Fruit fly (Drosophila melanogaster) whole organism, embryonic: ENCODE measurements around the gene RpS28a.

Experiments
- Atf-2 ChIP-seq: fragments of 200-800 bp; sonication (Bioruptor generic); optimal IDR thresholded peaks from 2 replicates; lab custom pipeline; 2016; ENCODE audit warnings: missing biosample characterization, missing genetic modification characterization
- CG14860 ChIP-seq: fragments of 200-800 bp; sonication (Bioruptor generic); IDR thresholded peaks from 3 replicates; pipeline ENCODE4 v1.3.6; 2022; ENCODE audit warnings: missing biosample characterization, missing genetic modification characterization; ENCODE audit not compliant: partially characterized antibody
- CG32767 ChIP-seq: fragments of 200-800 bp; sonication (Bioruptor generic); IDR thresholded peaks from 2 replicates; pipeline ENCODE4 v1.3.6; 2022; ENCODE audit warnings: missing biosample characterization, missing genetic modification characterization
- CG6854 ChIP-seq: fragments of 200-800 bp; sonication (Bioruptor generic); optimal IDR thresholded peaks from 3 replicates; lab custom pipeline; 2017; ENCODE audit warnings: missing biosample characterization, mild to moderate bottlenecking, missing genetic modification characterization
- CrebB ChIP-seq: fragments of 200-800 bp; sonication (Bioruptor generic); optimal IDR thresholded peaks from 3 replicates; lab custom pipeline; 2018; ENCODE audit warnings: missing biosample characterization, mild to moderate bottlenecking, missing genetic modification characterization
- D19B ChIP-seq: fragments of 200-800 bp; sonication (Bioruptor generic); optimal IDR thresholded peaks from 2 replicates; lab custom pipeline; 2017; ENCODE audit warnings: missing biosample characterization, mild to moderate bottlenecking, missing genetic modification characterization
- Dref ChIP-seq: fragments of 200-800 bp; sonication (Bioruptor generic); IDR thresholded peaks from 2 replicates; pipeline ENCODE4 v1.3.6; 2022; ENCODE audit warnings: missing biosample characterization, missing genetic modification characterization
- Hr51 ChIP-seq, 2 experiments: fragments of 200-800 bp; sonication (Bioruptor generic); optimal IDR thresholded peaks; 2 replicates in 1 of 2; 3 replicates in 1 of 2; lab custom pipeline; 2016 to 2018; ENCODE audit warnings: missing biosample characterization in 2 of 2, missing genetic modification characterization in 2 of 2, mild to moderate bottlenecking in 1 of 2, moderate library complexity in 1 of 2
- br ChIP-seq: fragments of >200 bp; optimal IDR thresholded peaks from 2 replicates; lab custom pipeline; 2017
- dpn ChIP-seq, 2 experiments: fragments of 200-800 bp; sonication (Bioruptor generic); optimal IDR thresholded peaks; 3 replicates each; lab custom pipeline; 2016; ENCODE audit warnings: missing biosample characterization in 2 of 2, missing genetic modification characterization in 2 of 2
- gcm ChIP-seq: fragments of 200-800 bp; sonication (Bioruptor generic); optimal IDR thresholded peaks from 2 replicates; lab custom pipeline; 2019; ENCODE audit warnings: missing biosample characterization, mild to moderate bottlenecking, missing genetic modification characterization, moderate library complexity
- lbe ChIP-seq: fragments of 200-800 bp; sonication (Bioruptor generic); optimal IDR thresholded peaks from 2 replicates; lab custom pipeline; 2016; ENCODE audit warnings: missing biosample characterization, mild to moderate bottlenecking, missing genetic modification characterization
- vfl ChIP-seq: fragments of 200-800 bp; sonication (Bioruptor generic); optimal IDR thresholded peaks from 2 replicates; lab custom pipeline; 2016; ENCODE audit warnings: missing biosample characterization, missing genetic modification characterization

DNA sequence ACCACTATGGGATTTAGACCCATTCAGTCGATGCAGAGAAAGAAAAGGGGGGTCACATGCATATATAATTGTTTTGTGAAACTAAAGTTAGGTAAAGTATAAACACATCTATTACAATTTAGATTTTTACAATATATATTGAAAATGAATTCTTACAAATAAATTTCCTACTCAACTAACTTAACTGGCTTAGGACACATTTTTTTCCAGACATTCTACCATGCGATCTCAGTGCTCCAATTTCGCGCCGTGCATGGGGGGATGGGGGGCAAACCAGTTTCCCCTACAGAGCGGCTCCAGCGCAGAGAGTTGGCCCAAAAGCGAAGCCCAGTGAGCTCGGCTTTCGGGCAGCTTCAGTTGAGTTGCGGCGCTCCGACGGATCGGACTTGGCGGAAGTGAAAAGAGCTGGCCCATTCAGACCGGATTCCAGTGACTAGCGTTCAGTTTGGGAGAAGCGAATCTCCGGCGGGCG, 39.3 kb downstream of the RpS28a start, which contains the start of gene CG7896:
- no peak for TF ChIP-seq br (lab: Kevin White, UChicago)
- peak; percentile 87 for TF ChIP-seq lbe
- TF ChIP-seq Hr51 (GFP tag; optimal IDR thresholded peaks at IDR 0.05; lab: Kevin White, UChicago), result peak in 1 of 2 experiments; percentile 73
- TF ChIP-seq CrebB (tag; lab: Kevin White, UChicago), result no peak
- no peak for TF ChIP-seq D19B (GFP tag; lab: Kevin White, UChicago)
- TF ChIP-seq CG14860 (GFP tag; lab: Robert Waterston, UW), result no peak
- no peak for TF ChIP-seq vfl (GFP tag; lab: Kevin White, UChicago)
- peak; percentile 67 for TF ChIP-seq gcm
- TF ChIP-seq CG6854 (GFP tag; lab: Kevin White, UChicago), result peak; percentile 51
- TF ChIP-seq Dref (GFP tag; lab: Robert Waterston, UW), result no peak
- no peak for TF ChIP-seq Atf-2 (GFP tag; lab: Kevin White, UChicago)
- TF ChIP-seq dpn (GFP tag; optimal IDR thresholded peaks at IDR 0.05; lab: Kevin White, UChicago), result peak; percentile 14 to 71
- TF ChIP-seq CG32767, result peak; percentile 38; the same call in 1 of the 2 replicates
